Worm (Caenorhabditis elegans) whole organism, late embryonic: ENCODE data around the gene zag-1.

Experiments used
- K09A11.1 ChIP-seq: sonication (generic microtip); optimal IDR thresholded peaks from 2 replicates; lab custom pipeline; 2017; ENCODE audit warnings: antibody characterized with exemption, mild to moderate bottlenecking, missing genetic modification characterization, missing compliant biosample characterization; ENCODE audit not compliant: insufficient read depth
- ahr-1 ChIP-seq: sonication (generic microtip); optimal IDR thresholded peaks from 2 replicates; lab custom pipeline; 2016; ENCODE audit warnings: missing genetic modification characterization, missing compliant biosample characterization
- ceh-14 ChIP-seq: sonication (generic microtip); optimal IDR thresholded peaks from 2 replicates; lab custom pipeline; 2016; ENCODE audit warnings: missing genotype, missing genetic modification characterization, missing compliant biosample characterization
- ceh-19 ChIP-seq: fragments of 200-800 bp; sonication (Bioruptor generic); optimal IDR thresholded peaks from 2 replicates; lab custom pipeline; 2018; ENCODE audit warnings: mild to moderate bottlenecking, missing genetic modification characterization, missing compliant biosample characterization
- ceh-2 ChIP-seq: sonication (generic microtip); optimal IDR thresholded peaks from 2 replicates; lab custom pipeline; 2016; ENCODE audit warnings: missing genotype, missing genetic modification characterization, missing compliant biosample characterization
- ceh-24 ChIP-seq: sonication (generic microtip); optimal IDR thresholded peaks from 2 replicates; lab custom pipeline; 2016; ENCODE audit warnings: mild to moderate bottlenecking, missing genetic modification characterization, missing compliant biosample characterization
- ceh-31 ChIP-seq: sonication (generic microtip); optimal IDR thresholded peaks from 2 replicates; lab custom pipeline; 2016; ENCODE audit warnings: missing genetic modification characterization, missing compliant biosample characterization
- ceh-34 ChIP-seq: sonication (generic microtip); optimal IDR thresholded peaks from 2 replicates; lab custom pipeline; 2016; ENCODE audit warnings: mild to moderate bottlenecking, missing genetic modification characterization, missing compliant biosample characterization
- ceh-45 ChIP-seq: fragments of 200-800 bp; sonication (Bioruptor generic); IDR thresholded peaks from 2 replicates; pipeline ENCODE4 v1.3.6; 2022; ENCODE audit warnings: missing genetic modification reagents, missing genetic modification characterization, missing compliant biosample characterization
- ceh-48 ChIP-seq: sonication (generic microtip); optimal IDR thresholded peaks from 2 replicates; lab custom pipeline; 2016; ENCODE audit warnings: missing genetic modification characterization, inconsistent platforms, missing compliant biosample characterization
- che-1 ChIP-seq: sonication (generic microtip); optimal IDR thresholded peaks from 2 replicates; lab custom pipeline; 2016; ENCODE audit warnings: mild to moderate bottlenecking, missing genetic modification characterization, missing compliant biosample characterization
- ets-4 ChIP-seq: sonication (generic microtip); optimal IDR thresholded peaks from 2 replicates; lab custom pipeline; 2016; ENCODE audit warnings: missing genetic modification characterization, missing compliant biosample characterization
- eyg-1 ChIP-seq: sonication (generic microtip); optimal IDR thresholded peaks from 2 replicates; lab custom pipeline; 2016; ENCODE audit warnings: missing genotype, missing genetic modification characterization, missing compliant biosample characterization
- fax-1 ChIP-seq: sonication (generic microtip); optimal IDR thresholded peaks from 2 replicates; lab custom pipeline; 2016; ENCODE audit warnings: missing genotype, missing genetic modification characterization, missing compliant biosample characterization
- hlh-13 ChIP-seq: fragments of 200-800 bp; sonication (Bioruptor generic); optimal IDR thresholded peaks from 2 replicates; lab custom pipeline; 2018; ENCODE audit warnings: mild to moderate bottlenecking, missing genetic modification characterization, missing compliant biosample characterization
- hlh-15 ChIP-seq: sonication (generic microtip); optimal IDR thresholded peaks from 2 replicates; lab custom pipeline; 2016; ENCODE audit warnings: missing genetic modification characterization, missing compliant biosample characterization
- hlh-30 ChIP-seq: sonication (generic microtip); optimal IDR thresholded peaks from 2 replicates; lab custom pipeline; 2017; ENCODE audit warnings: antibody characterized with exemption, missing genetic modification characterization, missing compliant biosample characterization; ENCODE audit not compliant: insufficient read depth
- hlh-6 ChIP-seq: sonication (generic microtip); optimal IDR thresholded peaks from 2 replicates; lab custom pipeline; 2016; ENCODE audit warnings: missing genotype, missing genetic modification characterization, missing compliant biosample characterization
- hlh-8 ChIP-seq: sonication (generic microtip); optimal IDR thresholded peaks from 2 replicates; lab custom pipeline; 2016; ENCODE audit warnings: missing genotype, missing genetic modification characterization, missing compliant biosample characterization
- lim-6 ChIP-seq: sonication (generic microtip); optimal IDR thresholded peaks from 2 replicates; lab custom pipeline; 2016; ENCODE audit warnings: missing genetic modification characterization, missing compliant biosample characterization
- lin-11 ChIP-seq: fragments of 200-800 bp; sonication (Bioruptor generic); optimal IDR thresholded peaks from 2 replicates; lab custom pipeline; 2018; ENCODE audit warnings: mild to moderate bottlenecking, missing genetic modification characterization, missing compliant biosample characterization
- mec-3 ChIP-seq: sonication (generic microtip); optimal IDR thresholded peaks from 2 replicates; lab custom pipeline; 2016; ENCODE audit warnings: borderline replicate concordance, missing genetic modification characterization, missing compliant biosample characterization
- pag-3 ChIP-seq: sonication (generic microtip); optimal IDR thresholded peaks from 2 replicates; lab custom pipeline; 2016; ENCODE audit warnings: missing compliant biosample characterization, missing genetic modification characterization, borderline replicate concordance
- pat-9 ChIP-seq: fragments of 200-800 bp; sonication (Bioruptor generic); optimal IDR thresholded peaks from 2 replicates; lab custom pipeline; 2018; ENCODE audit warnings: mild to moderate bottlenecking, missing genetic modification characterization, moderate library complexity, missing compliant biosample characterization
- pax-1 ChIP-seq: fragments of 150-350 bp; optimal IDR thresholded peaks from 2 replicates; lab custom pipeline; 2014; ENCODE audit warnings: missing biosample characterization, missing genetic modification characterization
- pha-4 ChIP-seq: fragments of 150-350 bp; optimal IDR thresholded peaks from 2 replicates; lab custom pipeline; 2018; ENCODE audit warnings: missing biosample characterization, missing genetic modification reagents, missing genetic modification characterization
- pros-1 ChIP-seq: fragments of 150-350 bp; optimal IDR thresholded peaks from 2 replicates; lab custom pipeline; 2014; ENCODE audit warnings: missing biosample characterization, missing genetic modification reagents, missing genetic modification characterization
- ref-2 ChIP-seq: sonication (generic microtip); optimal IDR thresholded peaks from 2 replicates; lab custom pipeline; 2016; ENCODE audit warnings: missing genetic modification characterization, missing compliant biosample characterization
- rnt-1 ChIP-seq: sonication (generic microtip); optimal IDR thresholded peaks from 2 replicates; lab custom pipeline; 2016; ENCODE audit warnings: missing genetic modification characterization, missing compliant biosample characterization
- sdc-2 ChIP-seq: sonication (generic microtip); optimal IDR thresholded peaks from 2 replicates; lab custom pipeline; 2016; ENCODE audit warnings: missing genotype, missing genetic modification characterization, missing compliant biosample characterization
- sox-2 ChIP-seq: fragments of 200-800 bp; sonication (Bioruptor generic); IDR thresholded peaks from 2 replicates; pipeline ENCODE4 v1.3.6; 2022; ENCODE audit warnings: missing genetic modification reagents, missing genetic modification characterization, missing compliant biosample characterization
- ttx-3 ChIP-seq: sonication (generic microtip); optimal IDR thresholded peaks from 2 replicates; lab custom pipeline; 2016; ENCODE audit warnings: missing genetic modification reagents, missing genetic modification characterization, missing compliant biosample characterization
- unc-3 ChIP-seq, 2 experiments: fragments of 200-800 bp in 1 of 2; sonication (Bioruptor generic) in 1 of 2; sonication (generic microtip) in 1 of 2; conservative IDR thresholded peaks in 1 of 2; optimal IDR thresholded peaks in 1 of 2; 2 replicates each; pipeline versions ENCODE4 v1.3.6 to Lab custom; 2016 to 2022; ENCODE audit warnings: missing compliant biosample characterization in 2 of 2, missing genetic modification characterization in 2 of 2, missing genetic modification reagents in 1 of 2
- unc-55 ChIP-seq: sonication (generic microtip); optimal IDR thresholded peaks from 2 replicates; lab custom pipeline; 2017; ENCODE audit warnings: missing biosample characterization, missing genetic modification reagents, missing genetic modification characterization
- ztf-16 ChIP-seq: sonication (generic microtip); optimal IDR thresholded peaks from 2 replicates; lab custom pipeline; 2017; ENCODE audit warnings: missing genetic modification characterization, missing compliant biosample characterization

The zag-1 gene

DNA sequence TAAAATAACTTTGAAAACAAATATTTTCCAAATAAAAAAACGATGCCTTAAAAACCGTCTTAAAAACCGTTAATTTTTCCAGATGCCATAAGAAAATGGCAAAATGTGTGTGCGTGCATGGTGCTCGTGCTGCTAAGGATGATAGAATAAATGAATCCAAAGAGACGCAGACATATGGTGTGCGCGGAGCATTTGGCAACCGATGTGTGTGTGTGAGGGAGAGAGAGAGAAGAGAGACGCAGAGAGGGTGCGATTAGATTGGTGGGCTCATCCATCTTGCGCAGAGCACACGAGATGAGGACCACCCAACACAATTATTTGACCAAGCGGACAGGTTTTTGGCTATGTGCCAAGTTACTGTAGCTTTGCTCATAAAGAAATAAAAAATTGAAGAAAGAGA, 30.9 kb upstream of the zag-1 start (continued):
- TF ChIP-seq lin-11 = no peak

DNA sequence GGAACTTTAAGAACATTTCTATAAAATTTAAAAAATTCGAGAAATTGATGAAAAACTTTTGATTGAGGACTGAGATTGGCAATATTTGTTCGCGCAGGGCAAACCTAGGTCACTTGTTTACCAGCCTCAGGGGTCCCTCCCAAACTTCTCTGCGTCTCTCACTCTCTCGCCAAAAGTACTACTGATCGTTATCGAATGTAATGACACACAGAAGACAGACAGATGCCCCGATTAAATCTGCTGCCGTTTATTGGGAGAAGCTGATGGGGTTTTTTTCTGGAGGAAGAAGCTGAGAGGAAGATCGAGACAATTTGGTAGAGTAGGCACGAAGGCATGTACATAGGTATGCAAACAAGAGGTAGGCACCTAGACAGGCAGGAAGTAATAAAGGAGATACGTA, 30.3 kb upstream of the zag-1 start:
- TF ChIP-seq unc-55 (GFP tag; lab: Kevin White, UChicago) = peak; percentile 37
- peak; percentile 19 for TF ChIP-seq rnt-1 (tag; lab: Kevin White, UChicago)
- TF ChIP-seq ceh-14 (tag; lab: Kevin White, UChicago) = no peak

DNA sequence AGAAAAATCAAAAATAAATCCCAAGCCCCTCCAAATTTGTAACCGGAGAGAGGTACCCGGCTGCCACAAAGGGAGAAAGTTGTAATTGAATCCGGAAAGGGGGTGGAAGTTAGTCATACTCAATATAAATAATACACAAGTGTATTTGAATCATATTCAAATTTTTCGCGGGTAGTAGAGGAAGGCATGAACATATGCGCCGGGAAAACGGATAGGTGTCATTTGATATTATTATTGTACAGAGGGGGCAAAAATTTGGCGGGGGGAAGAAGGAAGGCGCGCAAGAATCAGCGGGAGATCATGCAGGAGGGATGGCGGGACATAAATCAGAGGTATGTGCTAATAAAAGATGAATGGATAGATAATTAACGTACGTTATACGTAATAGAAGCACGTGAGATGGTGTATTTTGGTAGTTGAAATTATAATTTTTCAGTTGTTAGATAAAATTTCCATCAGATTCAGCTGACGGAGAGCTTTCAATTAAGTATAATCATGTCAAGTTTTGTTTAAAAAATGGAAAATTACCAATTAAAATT, 29.0 kb upstream of the zag-1 start, which contains the start of gene F28F9.3:
Gene F28F9.3, plus strand, starts transcription at position 301 of the 539 bp plus-strand sequence.
- TF ChIP-seq ref-2 (tag; lab: Kevin White, UChicago) (peak; percentile 45), ceh-19 (GFP tag; lab: Kevin White, UChicago) (peak; percentile 59), fax-1 (no peak), lim-6 (tag; lab: Kevin White, UChicago) (no peak), ceh-34 (tag; lab: Kevin White, UChicago) (peak; percentile 64)

DNA sequence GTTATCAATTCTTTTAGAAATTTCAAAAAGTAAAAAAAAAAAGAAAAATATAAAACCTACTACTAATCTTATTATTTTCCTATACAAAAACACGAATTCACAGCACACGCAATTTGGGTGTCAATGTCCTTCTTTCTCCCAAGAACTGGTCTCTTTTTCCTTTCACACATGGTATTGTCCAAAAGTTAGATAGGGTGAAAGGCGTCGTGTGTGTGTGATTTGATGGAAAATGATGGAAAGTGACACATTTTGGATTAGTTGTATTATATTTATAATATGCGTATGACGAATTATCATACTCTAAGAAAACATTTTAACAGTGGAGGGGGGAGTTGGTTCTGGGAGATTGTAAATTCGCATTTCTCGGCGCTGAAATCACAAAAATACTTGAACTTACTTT, 27.9 kb upstream of the zag-1 start:
- no peak for TF ChIP-seq hlh-13
- TF ChIP-seq ceh-14 (tag; lab: Kevin White, UChicago) = no peak
- TF ChIP-seq ceh-2 (tag; lab: Kevin White, UChicago) = no peak
- TF ChIP-seq ceh-31 (tag; lab: Kevin White, UChicago) = no peak
- no peak for TF ChIP-seq che-1
- TF ChIP-seq ref-2 (tag; lab: Kevin White, UChicago) = no peak
- no peak for TF ChIP-seq K09A11.1 (tag; lab: Kevin White, UChicago)
- TF ChIP-seq ttx-3 (tag; lab: Kevin White, UChicago) = no peak
- TF ChIP-seq pag-3 = no peak
- no peak for TF ChIP-seq pha-4 (tag; lab: Kevin White, UChicago)
- no peak for TF ChIP-seq sdc-2
- TF ChIP-seq ets-4 (tag; lab: Kevin White, UChicago) = no peak

DNA sequence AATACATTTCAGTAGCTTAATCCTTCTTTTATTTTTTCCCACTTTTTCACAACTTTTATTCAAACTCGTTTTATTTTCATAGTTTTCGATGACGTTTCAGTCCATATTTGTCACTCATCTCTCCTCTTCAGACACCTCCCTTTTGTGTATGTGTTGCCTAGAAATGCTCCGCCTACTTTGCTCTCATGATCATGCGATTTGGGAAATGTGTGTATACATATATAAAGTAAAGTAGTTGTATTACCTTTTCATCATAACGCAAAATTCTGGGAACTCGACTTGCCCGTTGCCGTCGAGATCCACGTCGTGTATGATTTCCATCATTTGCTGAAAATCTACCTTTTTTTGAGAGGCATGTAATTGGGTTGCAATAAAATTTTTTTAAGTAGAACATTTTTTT, 23.6 kb upstream of the zag-1 start:
- no peak for TF ChIP-seq pax-1
- TF ChIP-seq hlh-15 (tag; lab: Kevin White, UChicago) = no peak

DNA sequence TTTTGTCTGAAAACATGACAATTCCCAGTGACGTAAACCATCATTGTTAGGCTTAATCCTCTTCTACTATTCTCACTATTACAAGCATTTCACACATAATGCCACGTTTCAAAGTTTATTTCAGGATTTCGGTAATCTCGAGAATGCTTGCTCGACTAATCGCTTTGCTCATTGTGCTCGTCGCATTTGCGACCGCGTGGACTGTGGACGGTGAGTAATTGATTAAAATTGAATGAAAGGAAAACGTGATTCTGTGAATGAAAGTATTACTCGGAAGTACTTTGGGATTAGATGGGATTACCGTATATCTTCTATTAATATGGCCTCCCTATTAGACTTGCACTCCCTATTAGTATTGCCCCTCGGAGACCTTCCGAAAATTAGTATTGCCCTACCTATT, 21.9 kb upstream of the zag-1 start:
- TF ChIP-seq pag-3 (no peak), unc-3 (GFP tag; conservative IDR thresholded peaks at IDR 0.05; lab: Robert Waterston, UW) (no peak), unc-3 (tag; optimal IDR thresholded peaks at IDR 0.05; lab: Kevin White, UChicago) (no peak), sox-2 (GFP tag; lab: Robert Waterston, UW) (no peak), ceh-31 (tag; lab: Kevin White, UChicago) (no peak), ztf-16 (tag; lab: Kevin White, UChicago) (no peak), ahr-1 (tag; lab: Kevin White, UChicago) (no peak), hlh-6 (tag; lab: Kevin White, UChicago) (no peak), ceh-24 (tag; lab: Kevin White, UChicago) (no peak), ceh-45 (GFP tag; lab: Robert Waterston, UW) (no peak), hlh-30 (tag; lab: Kevin White, UChicago) (no peak), ceh-48 (tag; lab: Kevin White, UChicago) (no peak), mec-3 (tag; lab: Kevin White, UChicago) (no peak), pros-1 (tag; lab: Kevin White, UChicago) (no peak), eyg-1 (no peak), che-1 (no peak), hlh-8 (no peak), pat-9 (no peak)
